Fruit fly (Drosophila melanogaster) whole organism, pupa: ENCODE data around the gene CG42717.

Source experiments
- CG10348 ChIP-seq: fragments of 200-800 bp; sonication (Bioruptor generic); IDR thresholded peaks from 2 replicates; pipeline ENCODE4 v1.3.6; 2022; ENCODE audit warnings: missing biosample characterization, missing genetic modification characterization
- CG12605 ChIP-seq: fragments of 200-800 bp; sonication (Bioruptor generic); IDR thresholded peaks from 2 replicates; pipeline ENCODE4 v1.3.6; 2022; ENCODE audit warnings: missing biosample characterization, missing genetic modification characterization
- CG13204 ChIP-seq: fragments of 200-800 bp; sonication (Bioruptor generic); optimal IDR thresholded peaks from 2 replicates; lab custom pipeline; 2018; ENCODE audit warnings: missing biosample characterization, mild to moderate bottlenecking, missing genetic modification characterization, moderate library complexity
- CG34367 ChIP-seq: fragments of 200-800 bp; sonication (Bioruptor generic); optimal IDR thresholded peaks from 2 replicates; lab custom pipeline; 2018; ENCODE audit warnings: missing biosample characterization, mild to moderate bottlenecking, missing genetic modification characterization
- gl ChIP-seq: fragments of 200-800 bp; sonication (Bioruptor generic); optimal IDR thresholded peaks from 2 replicates; lab custom pipeline; 2018; ENCODE audit warnings: missing biosample characterization, mild to moderate bottlenecking, missing genetic modification characterization

dm6 chr3L:16042640-16043039 is 9.7 kb upstream of the CG42717 start:
- TF ChIP-seq CG34367 (tag; lab: Kevin White, UChicago) (no peak), gl (tag; lab: Kevin White, UChicago) (no peak), CG12605 (GFP tag; lab: Robert Waterston, UW) (peak; percentile 45), CG13204 (GFP tag; lab: Kevin White, UChicago) (no peak), CG10348 (GFP tag; lab: Robert Waterston, UW) (no peak)
